Worm (Caenorhabditis elegans) whole organism, midembryonic: ENCODE results near the gene F46F5.1.
"Not testable (repeated sequence)": the region's sequence is repeated elsewhere in the genome, so short reads cannot be mapped to it uniquely, and the experiment has no call there.

Experiments used
- T22C8.4 ChIP-seq: fragments of 200-800 bp; sonication (Bioruptor generic); IDR thresholded peaks from 2 replicates; pipeline ENCODE4 v1.3.6; 2022; ENCODE audit warnings: missing genetic modification characterization, missing compliant biosample characterization
- cog-1 ChIP-seq: sonication (generic microtip); optimal IDR thresholded peaks from 2 replicates; lab custom pipeline; 2016; ENCODE audit warnings: missing genetic modification characterization, missing compliant biosample characterization
- flt-1 ChIP-seq: fragments of 200-800 bp; sonication (Bioruptor generic); IDR thresholded peaks from 2 replicates; pipeline ENCODE4 v1.3.6; 2022; ENCODE audit warnings: missing genetic modification characterization, missing compliant biosample characterization
- klf-2 ChIP-seq: fragments of 200-800 bp; sonication (Bioruptor generic); conservative IDR thresholded peaks from 2 replicates; pipeline ENCODE4 v1.3.6; 2022; ENCODE audit warnings: missing genetic modification reagents, missing genetic modification characterization, missing compliant biosample characterization
- med-1 ChIP-seq: sonication (generic microtip); optimal IDR thresholded peaks from 2 replicates; lab custom pipeline; 2017; ENCODE audit warnings: missing genetic modification characterization, mild to moderate bottlenecking, missing compliant biosample characterization, antibody characterized with exemption, missing genetic modification reagents; ENCODE audit not compliant: insufficient read depth
- ref-1 ChIP-seq: fragments of 200-800 bp; sonication (Bioruptor generic); conservative IDR thresholded peaks from 2 replicates; pipeline ENCODE4 v1.3.6; 2022; ENCODE audit warnings: missing genetic modification reagents, missing genetic modification characterization, missing compliant biosample characterization
- tab-1 ChIP-seq: fragments of 200-800 bp; sonication (Bioruptor generic); IDR thresholded peaks from 2 replicates; pipeline ENCODE4 v1.3.6; 2022; ENCODE audit warnings: missing genetic modification characterization, missing compliant biosample characterization
- ztf-23 ChIP-seq: fragments of 200-800 bp; sonication (Bioruptor generic); IDR thresholded peaks from 2 replicates; pipeline ENCODE4 v1.3.6; 2022; ENCODE audit warnings: missing genetic modification reagents, missing genetic modification characterization, missing compliant biosample characterization
- ztf-29 ChIP-seq: fragments of 200-800 bp; sonication (Bioruptor generic); IDR thresholded peaks from 2 replicates; pipeline ENCODE4 v1.3.6; 2022; ENCODE audit warnings: missing genetic modification reagents, missing genetic modification characterization, missing compliant biosample characterization

F46F5.1 gene

DNA sequence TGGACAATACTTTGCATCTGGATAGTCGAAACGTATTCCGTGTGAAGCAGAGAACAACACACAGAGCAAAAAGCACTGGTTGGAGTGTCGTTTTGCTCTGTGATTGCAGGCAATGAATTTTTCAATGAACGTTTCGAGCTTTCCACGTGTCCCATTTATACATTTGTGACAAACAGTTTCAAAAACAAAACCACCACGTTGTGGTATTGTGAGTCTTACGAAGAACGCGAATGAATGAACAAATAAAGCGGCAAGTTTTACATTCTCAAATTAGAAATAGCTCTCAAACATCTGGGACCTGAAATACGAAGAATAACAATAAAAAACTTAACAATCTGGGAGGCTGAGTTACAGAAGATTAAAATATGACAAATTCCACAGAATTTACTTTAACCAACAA lies at the start of gene F46F5.1:
Gene F46F5.1 (minus strand): TSS at position 101 of the 400 bp plus-strand sequence.
- TF ChIP-seq med-1: no peak
- no peak for TF ChIP-seq klf-2

ce11 chrII:840131-840530 lies 48.4 kb upstream of the F46F5.1 start, which contains the start of gene clc-33:
clc-33 (plus strand) TSS chrII:840431.
- TF ChIP-seq T22C8.4 (GFP tag; lab: Robert Waterston, UW): no peak
- TF ChIP-seq ztf-29 (GFP tag; lab: Robert Waterston, UW): no peak
- TF ChIP-seq tab-1 (GFP tag; lab: Robert Waterston, UW): no peak
- TF ChIP-seq ztf-23: no peak
- no peak for TF ChIP-seq ref-1 (GFP tag; lab: Robert Waterston, UW)
- no peak for TF ChIP-seq cog-1 (tag; lab: Kevin White, UChicago)
- no peak for TF ChIP-seq flt-1 (GFP tag; lab: Robert Waterston, UW)
- no peak for TF ChIP-seq med-1
- TF ChIP-seq klf-2: no peak

DNA sequence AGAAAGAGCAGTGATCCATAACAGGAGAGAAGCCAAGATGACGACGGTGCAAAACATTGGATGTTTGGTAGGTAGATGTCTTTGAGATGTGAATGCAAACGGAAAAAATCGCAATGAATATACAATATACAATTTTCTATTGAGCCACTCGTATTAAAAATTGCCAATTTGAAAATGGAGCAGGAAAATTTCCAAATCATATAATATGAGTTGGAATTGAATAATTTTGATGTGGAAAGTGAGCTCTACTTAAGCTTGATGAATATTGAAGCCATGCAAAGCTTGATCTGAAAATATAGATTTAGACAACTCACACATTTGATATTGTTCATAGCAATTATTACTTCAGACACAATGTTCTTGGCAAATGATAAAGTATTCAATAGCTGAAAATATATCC lies 46.7 kb upstream of the F46F5.1 start, which contains the start of gene F28A10.8:
Gene F28A10.8 (minus strand): TSS at position 101 of the 400 bp plus-strand sequence.
- no peak for TF ChIP-seq ref-1 (GFP tag; lab: Robert Waterston, UW)
- no peak for TF ChIP-seq tab-1 (GFP tag; lab: Robert Waterston, UW)
- TF ChIP-seq ztf-23: no peak
- no peak for TF ChIP-seq klf-2
- TF ChIP-seq T22C8.4 (GFP tag; lab: Robert Waterston, UW): no peak
- no peak for TF ChIP-seq med-1

- TF ChIP-seq flt-1 (GFP tag; lab: Robert Waterston, UW) (no peak), T22C8.4 (GFP tag; lab: Robert Waterston, UW) (no peak), ztf-29 (GFP tag; lab: Robert Waterston, UW) (no peak), ztf-23 (no peak), ref-1 (GFP tag; lab: Robert Waterston, UW) (no peak), cog-1 (tag; lab: Kevin White, UChicago) (no peak), tab-1 (GFP tag; lab: Robert Waterston, UW) (no peak), med-1 (no peak), klf-2 (no peak)
These were observed 33.8 kb upstream of the F46F5.1 start, which contains the start of gene F28A10.1 for ce11 chrII:825521-825920. F28A10.1 (plus strand) TSS chrII:825821.

- TF ChIP-seq ref-1 (GFP tag; lab: Robert Waterston, UW) (no peak), ztf-23 (no peak), klf-2 (no peak), med-1 (no peak), cog-1 (tag; lab: Kevin White, UChicago) (no peak), ztf-29 (GFP tag; lab: Robert Waterston, UW) (no peak), T22C8.4 (GFP tag; lab: Robert Waterston, UW) (no peak)
These were observed 31.8 kb upstream of the F46F5.1 start, which contains the start of gene F46F5.10 for ce11 chrII:823529-823928. F46F5.10 (plus strand) TSS chrII:823829.

- TF ChIP-seq ref-1 (GFP tag; lab: Robert Waterston, UW); cog-1 (tag; lab: Kevin White, UChicago); flt-1 (GFP tag; lab: Robert Waterston, UW): not testable (repeated sequence)
These were observed 31.0 kb upstream of the F46F5.1 start, which contains the start of gene msrp-4 for ce11 chrII:822730-823129. msrp-4 (minus strand) TSS chrII:822830.

DNA sequence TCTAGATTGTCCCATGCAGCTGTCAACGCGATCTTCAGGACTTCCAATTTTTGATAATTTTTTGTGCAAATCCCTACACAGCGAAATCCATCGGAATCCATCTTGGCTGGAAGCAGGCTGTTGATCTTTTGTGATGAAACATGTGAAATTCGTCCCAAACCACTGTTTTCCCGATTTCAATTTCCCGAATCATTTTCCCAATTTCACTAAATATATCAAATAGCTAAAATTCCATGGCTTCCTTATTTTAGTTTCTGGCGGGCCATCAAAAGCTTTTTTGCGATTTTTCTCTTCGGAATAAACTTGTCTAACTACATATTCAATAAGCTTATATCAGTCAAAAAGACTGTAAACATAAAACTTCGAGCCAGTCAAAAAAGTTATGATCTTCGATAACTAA lies 29.8 kb upstream of the F46F5.1 start, which contains the start of gene F46F5.8:
Gene F46F5.8 (minus strand): TSS at position 101 of the 400 bp plus-strand sequence.
- TF ChIP-seq ztf-23: no peak
- TF ChIP-seq T22C8.4 (GFP tag; lab: Robert Waterston, UW): no peak
- no peak for TF ChIP-seq ref-1 (GFP tag; lab: Robert Waterston, UW)
- TF ChIP-seq med-1: no peak
- no peak for TF ChIP-seq ztf-29 (GFP tag; lab: Robert Waterston, UW)
- no peak for TF ChIP-seq tab-1 (GFP tag; lab: Robert Waterston, UW)
- TF ChIP-seq cog-1 (tag; lab: Kevin White, UChicago): no peak
- TF ChIP-seq flt-1 (GFP tag; lab: Robert Waterston, UW): no peak
- no peak for TF ChIP-seq klf-2

ce11 chrII:820519-820918 lies 28.8 kb upstream of the F46F5.1 start, which contains the start of gene F46F5.7:
F46F5.7 (minus strand) TSS chrII:820619.
- TF ChIP-seq med-1 (no peak), ref-1 (GFP tag; lab: Robert Waterston, UW) (no peak), klf-2 (no peak), T22C8.4 (GFP tag; lab: Robert Waterston, UW) (no peak), ztf-29 (GFP tag; lab: Robert Waterston, UW) (no peak), tab-1 (GFP tag; lab: Robert Waterston, UW) (no peak), cog-1 (tag; lab: Kevin White, UChicago) (no peak), flt-1 (GFP tag; lab: Robert Waterston, UW) (no peak), ztf-23 (no peak)

DNA sequence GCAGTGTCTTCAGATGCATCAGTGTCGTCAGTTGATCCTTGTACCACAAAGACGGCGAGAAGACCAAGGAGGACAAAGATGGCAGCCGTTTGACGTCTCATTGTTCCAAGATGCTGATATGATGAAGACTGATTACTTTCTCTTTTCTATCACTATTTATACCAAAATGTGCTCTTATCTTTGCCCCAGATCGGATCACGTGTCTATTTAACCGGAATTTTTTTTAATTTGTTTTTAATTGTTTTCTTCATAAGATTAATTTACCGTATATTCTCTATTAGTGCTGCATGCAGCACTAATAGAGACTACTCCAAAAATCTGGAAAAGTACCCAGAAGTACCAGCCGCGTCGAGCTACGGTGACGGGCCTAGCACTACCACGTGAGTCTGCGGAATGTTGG lies 23.0 kb upstream of the F46F5.1 start, which contains the start of gene msrp-3:
Gene msrp-3 (minus strand): TSS at position 101 of the 400 bp plus-strand sequence.
- TF ChIP-seq ztf-23: no peak
- no peak for TF ChIP-seq tab-1 (GFP tag; lab: Robert Waterston, UW)
- no peak for TF ChIP-seq flt-1 (GFP tag; lab: Robert Waterston, UW)
- no peak for TF ChIP-seq klf-2
- no peak for TF ChIP-seq med-1

- TF ChIP-seq ztf-23: no peak
- no peak for TF ChIP-seq ztf-29 (GFP tag; lab: Robert Waterston, UW)
- TF ChIP-seq flt-1 (GFP tag; lab: Robert Waterston, UW): no peak
- TF ChIP-seq klf-2: no peak
- no peak for TF ChIP-seq med-1
- TF ChIP-seq tab-1 (GFP tag; lab: Robert Waterston, UW): no peak
- TF ChIP-seq ref-1 (GFP tag; lab: Robert Waterston, UW): no peak
- TF ChIP-seq T22C8.4 (GFP tag; lab: Robert Waterston, UW): no peak
- no peak for TF ChIP-seq cog-1 (tag; lab: Kevin White, UChicago)
These were observed 21.2 kb upstream of the F46F5.1 start, which contains the start of gene F46F5.5 for ce11 chrII:812917-813316. F46F5.5 (minus strand) TSS chrII:813017.
